Fruit fly (Drosophila melanogaster) whole organism, prepupa: Measurements from ENCODE around the gene CG14082.

Experiments
- Blimp-1 ChIP-seq: fragments of 200-800 bp; sonication (Bioruptor generic); optimal IDR thresholded peaks from 3 replicates; lab custom pipeline; 2017; ENCODE audit warnings: missing biosample characterization, missing genetic modification characterization, mild to moderate bottlenecking, moderate library complexity, missing genetic modification reagents
- CG10631 ChIP-seq: fragments of 200-800 bp; sonication (Bioruptor generic); optimal IDR thresholded peaks from 2 replicates; lab custom pipeline; 2016; ENCODE audit warnings: missing biosample characterization, missing genetic modification characterization
- CG10669 ChIP-seq: fragments of 200-800 bp; sonication (Bioruptor generic); optimal IDR thresholded peaks from 3 replicates; lab custom pipeline; 2018; ENCODE audit warnings: missing biosample characterization, mild to moderate bottlenecking, missing genetic modification characterization, moderate library complexity
- CG11294 ChIP-seq: fragments of 200-800 bp; sonication (Bioruptor generic); IDR thresholded peaks from 2 replicates; pipeline ENCODE4 v1.3.6; 2022; ENCODE audit warnings: missing biosample characterization, missing genetic modification characterization
- CG11762 ChIP-seq: fragments of 200-800 bp; sonication (Bioruptor generic); optimal IDR thresholded peaks from 3 replicates; lab custom pipeline; 2016; ENCODE audit warnings: missing biosample characterization, missing genetic modification characterization; ENCODE audit not compliant: insufficient read depth
- CG11902 ChIP-seq: fragments of 200-800 bp; sonication (Bioruptor generic); optimal IDR thresholded peaks from 3 replicates; lab custom pipeline; 2016; ENCODE audit warnings: missing biosample characterization, missing genetic modification characterization
- CG15336 ChIP-seq: fragments of 200-800 bp; sonication (Bioruptor generic); IDR thresholded peaks from 2 replicates; pipeline ENCODE4 v1.3.6; 2022; ENCODE audit warnings: missing biosample characterization, missing genetic modification characterization
- CG1621 ChIP-seq: fragments of 200-800 bp; sonication (Bioruptor generic); optimal IDR thresholded peaks from 3 replicates; lab custom pipeline; 2018; ENCODE audit warnings: missing biosample characterization, mild to moderate bottlenecking, missing genetic modification characterization
- CG16779 ChIP-seq: fragments of 200-800 bp; sonication (Bioruptor generic); optimal IDR thresholded peaks from 3 replicates; lab custom pipeline; 2017; ENCODE audit warnings: missing biosample characterization, mild to moderate bottlenecking, missing genetic modification characterization
- CG3032 ChIP-seq: fragments of 200-800 bp; optimal IDR thresholded peaks from 2 replicates; lab custom pipeline; 2019; ENCODE audit warnings: missing biosample characterization, mild to moderate bottlenecking, missing genetic modification characterization, moderate library complexity
- CG32006 ChIP-seq: fragments of 200-800 bp; sonication (Bioruptor generic); optimal IDR thresholded peaks from 3 replicates; lab custom pipeline; 2017; ENCODE audit warnings: missing biosample characterization, mild to moderate bottlenecking, missing genetic modification characterization
- CG34406 ChIP-seq: fragments of 200-800 bp; sonication (Bioruptor generic); optimal IDR thresholded peaks from 3 replicates; lab custom pipeline; 2016; ENCODE audit warnings: missing biosample characterization, missing genetic modification characterization
- CG6163 ChIP-seq: fragments of 200-800 bp; sonication (Bioruptor generic); IDR thresholded peaks from 3 replicates; pipeline ENCODE4 v1.3.6; 2022; ENCODE audit warnings: missing biosample characterization, missing genetic modification characterization
- CG6276 ChIP-seq: fragments of 200-800 bp; sonication (Bioruptor generic); optimal IDR thresholded peaks from 2 replicates; lab custom pipeline; 2017; ENCODE audit warnings: missing biosample characterization, mild to moderate bottlenecking, missing genetic modification characterization
- CG6808 ChIP-seq: fragments of 200-800 bp; sonication (Bioruptor generic); optimal IDR thresholded peaks from 3 replicates; lab custom pipeline; 2017; ENCODE audit warnings: missing biosample characterization, missing genetic modification characterization, mild to moderate bottlenecking, moderate library complexity, missing genetic modification reagents
- CG6854 ChIP-seq: fragments of 200-800 bp; sonication (Bioruptor generic); optimal IDR thresholded peaks from 2 replicates; lab custom pipeline; 2017; ENCODE audit warnings: missing biosample characterization, mild to moderate bottlenecking, missing genetic modification characterization
- CG7368 ChIP-seq: fragments of 200-800 bp; sonication (Bioruptor generic); optimal IDR thresholded peaks from 3 replicates; lab custom pipeline; 2016; ENCODE audit warnings: missing biosample characterization, missing genetic modification characterization
- CG8319 ChIP-seq: fragments of 200-800 bp; sonication (Bioruptor generic); optimal IDR thresholded peaks from 3 replicates; lab custom pipeline; 2016; ENCODE audit warnings: missing biosample characterization, missing genetic modification characterization
- CG8632 ChIP-seq: fragments of 200-800 bp; sonication (Bioruptor generic); optimal IDR thresholded peaks from 3 replicates; lab custom pipeline; 2016; ENCODE audit warnings: missing biosample characterization, missing genetic modification characterization
- CG9139 ChIP-seq: fragments of 200-800 bp; sonication (Bioruptor generic); optimal IDR thresholded peaks from 3 replicates; lab custom pipeline; 2017; ENCODE audit warnings: missing biosample characterization, mild to moderate bottlenecking, missing genetic modification characterization
- Eip75B ChIP-seq: fragments of 200-800 bp; sonication (Bioruptor generic); optimal IDR thresholded peaks from 3 replicates; lab custom pipeline; 2016; ENCODE audit warnings: missing biosample characterization, missing genetic modification characterization
- Eip78C ChIP-seq: fragments of 200-800 bp; sonication (Bioruptor generic); peaks from one replicate; lab custom pipeline; 2016; ENCODE audit warnings: missing biosample characterization, missing genetic modification characterization
- Eip93F ChIP-seq: fragments of 200-800 bp; sonication (Bioruptor generic); optimal IDR thresholded peaks from 2 replicates; lab custom pipeline; 2016; ENCODE audit warnings: missing biosample characterization, mild to moderate bottlenecking, missing genetic modification characterization
- Ets21C ChIP-seq: fragments of 200-800 bp; sonication (Bioruptor generic); optimal IDR thresholded peaks from 3 replicates; lab custom pipeline; 2016; ENCODE audit warnings: missing biosample characterization, missing genetic modification characterization
- Ets96B ChIP-seq: fragments of 200-800 bp; optimal IDR thresholded peaks from 2 replicates; lab custom pipeline; 2019; ENCODE audit warnings: missing biosample characterization, mild to moderate bottlenecking, missing genetic modification characterization, moderate library complexity
- Hr38 ChIP-seq: sonication (Bioruptor generic); optimal IDR thresholded peaks from 2 replicates; lab custom pipeline; 2016; ENCODE audit warnings: missing biosample characterization, missing genetic modification characterization
- Hr39 ChIP-seq: fragments of 200-800 bp; sonication (Bioruptor generic); optimal IDR thresholded peaks from 2 replicates; lab custom pipeline; 2016; ENCODE audit warnings: missing biosample characterization, missing genetic modification characterization
- Hr4 ChIP-seq: fragments of 200-800 bp; sonication (Bioruptor generic); optimal IDR thresholded peaks from 3 replicates; lab custom pipeline; 2016; ENCODE audit warnings: missing biosample characterization, missing genetic modification characterization
- Lpt ChIP-seq: fragments of 200-800 bp; sonication (Bioruptor generic); optimal IDR thresholded peaks from 3 replicates; lab custom pipeline; 2016; ENCODE audit warnings: missing biosample characterization, missing genetic modification characterization
- Met ChIP-seq: fragments of 200-800 bp; sonication (Bioruptor generic); optimal IDR thresholded peaks from 3 replicates; lab custom pipeline; 2016; ENCODE audit warnings: missing biosample characterization, missing genetic modification characterization
- Sox14 ChIP-seq: fragments of 200-800 bp; sonication (Bioruptor generic); optimal IDR thresholded peaks from 3 replicates; lab custom pipeline; 2016; ENCODE audit warnings: missing biosample characterization, missing genetic modification characterization
- Sox15 ChIP-seq: fragments of 200-800 bp; sonication (Bioruptor generic); optimal IDR thresholded peaks from 3 replicates; lab custom pipeline; 2016; ENCODE audit warnings: missing biosample characterization, missing genetic modification characterization
- achi ChIP-seq: fragments of 200-800 bp; sonication (Bioruptor generic); optimal IDR thresholded peaks from 3 replicates; lab custom pipeline; 2016; ENCODE audit warnings: missing biosample characterization, missing genetic modification characterization
- acj6 ChIP-seq: fragments of 200-800 bp; sonication (Bioruptor generic); optimal IDR thresholded peaks from 3 replicates; lab custom pipeline; 2016; ENCODE audit warnings: missing biosample characterization, missing genetic modification characterization
- cyc ChIP-seq: fragments of 200-800 bp; sonication (Bioruptor generic); optimal IDR thresholded peaks from 3 replicates; lab custom pipeline; 2016; ENCODE audit warnings: missing biosample characterization, missing genetic modification characterization
- dac ChIP-seq: fragments of 200-800 bp; sonication (Bioruptor generic); optimal IDR thresholded peaks from 2 replicates; lab custom pipeline; 2017; ENCODE audit warnings: missing biosample characterization, mild to moderate bottlenecking, missing genetic modification characterization
- dsx ChIP-seq: fragments of 200-800 bp; optimal IDR thresholded peaks from 3 replicates; lab custom pipeline; 2019; ENCODE audit warnings: missing biosample characterization, mild to moderate bottlenecking, missing genetic modification characterization, moderate library complexity; ENCODE audit not compliant: poor library complexity, severe bottlenecking
- esn ChIP-seq: fragments of 200-800 bp; sonication (Bioruptor generic); optimal IDR thresholded peaks from 2 replicates; lab custom pipeline; 2016; ENCODE audit warnings: missing biosample characterization, mild to moderate bottlenecking, missing genetic modification characterization, moderate library complexity
- fd85E ChIP-seq: fragments of 200-800 bp; sonication (Bioruptor generic); optimal IDR thresholded peaks from 3 replicates; lab custom pipeline; 2016; ENCODE audit warnings: missing biosample characterization, missing genetic modification characterization
- fkh ChIP-seq: fragments of 200-800 bp; sonication (Bioruptor generic); optimal IDR thresholded peaks from 3 replicates; lab custom pipeline; 2017; ENCODE audit warnings: missing biosample characterization, mild to moderate bottlenecking, missing genetic modification characterization, moderate library complexity
- salr ChIP-seq, 2 experiments: fragments of 200-800 bp; sonication (Bioruptor generic); optimal IDR thresholded peaks; 3 replicates each; lab custom pipeline; 2016 to 2018; ENCODE audit warnings: missing biosample characterization in 2 of 2, missing genetic modification characterization in 2 of 2, mild to moderate bottlenecking in 1 of 2
- spab ChIP-seq: fragments of 200-800 bp; sonication (Bioruptor generic); optimal IDR thresholded peaks from 2 replicates; lab custom pipeline; 2017; ENCODE audit warnings: missing biosample characterization, mild to moderate bottlenecking, missing genetic modification characterization, missing genetic modification reagents
- svp ChIP-seq: fragments of 200-800 bp; sonication (Bioruptor generic); peaks from one replicate; lab custom pipeline; 2016; ENCODE audit warnings: missing biosample characterization, missing genetic modification characterization
- topi ChIP-seq: fragments of 200-800 bp; sonication (Bioruptor generic); optimal IDR thresholded peaks from 3 replicates; lab custom pipeline; 2016; ENCODE audit warnings: missing biosample characterization, missing genetic modification characterization
- vri ChIP-seq: fragments of 200-800 bp; sonication (Bioruptor generic); optimal IDR thresholded peaks from 3 replicates; lab custom pipeline; 2016; ENCODE audit warnings: missing biosample characterization, mild to moderate bottlenecking, missing genetic modification characterization

The CG14082 gene

dm6 chr3L:19092125-19093058, 46.4 kb downstream of the CG14082 start, which contains the start of gene MESR6:
TSS of gene MESR6 (plus strand) at chr3L:19092670.
- peak; percentile 15 for TF ChIP-seq CG10669 (GFP tag; lab: Kevin White, UChicago)
- peak; percentile 64 for TF ChIP-seq Eip78C
- peak; percentile 87 for TF ChIP-seq Sox14 (GFP tag; lab: Kevin White, UChicago)
- peak; percentile 15 for TF ChIP-seq acj6 (GFP tag; lab: Kevin White, UChicago)
- peak; percentile 40 for TF ChIP-seq Ets96B (tag; lab: Kevin White, UChicago)
- TF ChIP-seq esn (GFP tag; lab: Kevin White, UChicago), result peak; percentile 14
- peak; percentile 48; the same call in 1 of the 2 replicates for TF ChIP-seq CG15336 (GFP tag; lab: Robert Waterston, UW)
- no peak for TF ChIP-seq Met (GFP tag; lab: Kevin White, UChicago)
- TF ChIP-seq svp (GFP tag; lab: Kevin White, UChicago), result peak; percentile 75
- peak; percentile 47 for TF ChIP-seq Blimp-1 (GFP tag; lab: Kevin White, UChicago)
- TF ChIP-seq CG1621, result peak; percentile 62
- TF ChIP-seq CG32006 (GFP tag; lab: Kevin White, UChicago), result no peak
- TF ChIP-seq dsx (GFP tag; lab: Kevin White, UChicago), result peak; percentile 6
- no peak for TF ChIP-seq CG3032 (tag; lab: Kevin White, UChicago)
- TF ChIP-seq Eip93F (GFP tag; lab: Kevin White, UChicago), result peak; percentile 86

- peak; percentile 1 for TF ChIP-seq Eip75B
- peak; percentile 13 for TF ChIP-seq esn (GFP tag; lab: Kevin White, UChicago)
- TF ChIP-seq fkh, result peak; percentile 55
- TF ChIP-seq Hr39 (GFP tag; lab: Kevin White, UChicago), result no peak
- TF ChIP-seq cyc (GFP tag; lab: Kevin White, UChicago), result no peak
- peak; percentile 80 for TF ChIP-seq svp (GFP tag; lab: Kevin White, UChicago)
- peak; percentile 32 for TF ChIP-seq CG6854 (GFP tag; lab: Kevin White, UChicago)
- no peak for TF ChIP-seq Lpt (GFP tag; lab: Kevin White, UChicago)
- TF ChIP-seq CG10631 (GFP tag; lab: Kevin White, UChicago), result no peak
- TF ChIP-seq Ets21C (GFP tag; lab: Kevin White, UChicago), result no peak
- peak; percentile 21 for TF ChIP-seq Met (GFP tag; lab: Kevin White, UChicago)
- peak; percentile 22 for TF ChIP-seq CG7368 (GFP tag; lab: Kevin White, UChicago)
- TF ChIP-seq spab (GFP tag; lab: Kevin White, UChicago), result no peak
- no peak for TF ChIP-seq vri
- TF ChIP-seq Hr38 (GFP tag; lab: Kevin White, UChicago), result no peak
- TF ChIP-seq CG6163 (GFP tag; lab: Robert Waterston, UW), result 0 out of 3 replicates have a peak, but pooled peaks have one; percentile 19
- TF ChIP-seq Hr4 (GFP tag; lab: Kevin White, UChicago), result no peak
- no peak for TF ChIP-seq acj6 (GFP tag; lab: Kevin White, UChicago)
- peak; percentile 34 for TF ChIP-seq CG9139
- no peak for TF ChIP-seq dac (GFP tag; lab: Kevin White, UChicago)
- TF ChIP-seq topi (GFP tag; lab: Kevin White, UChicago), result no peak
- no peak for TF ChIP-seq CG8632 (GFP tag; lab: Kevin White, UChicago)
- TF ChIP-seq CG34406 (GFP tag; lab: Kevin White, UChicago), result peak; percentile 6
- TF ChIP-seq CG8319 (GFP tag; lab: Kevin White, UChicago), result no peak
- TF ChIP-seq CG1621, result no peak
- peak; percentile 91 for TF ChIP-seq CG16779 (tag; lab: Kevin White, UChicago)
- TF ChIP-seq Ets96B (tag; lab: Kevin White, UChicago), result no peak
- TF ChIP-seq Sox15 (GFP tag; lab: Kevin White, UChicago), result no peak
- peak; percentile 11 for TF ChIP-seq achi
- TF ChIP-seq CG6276 (GFP tag; lab: Kevin White, UChicago), result no peak
- TF ChIP-seq CG32006 (GFP tag; lab: Kevin White, UChicago), result no peak
- no peak for TF ChIP-seq CG11294
- TF ChIP-seq CG11762 (GFP tag; lab: Kevin White, UChicago), result no peak
- peak; percentile 62 for TF ChIP-seq CG6808
- TF ChIP-seq CG11902, result no peak
- peak in 1 of 2 experiments; percentile 16 for TF ChIP-seq salr (GFP tag; optimal IDR thresholded peaks at IDR 0.05; lab: Kevin White, UChicago)
- TF ChIP-seq fd85E (GFP tag; lab: Kevin White, UChicago), result no peak
- TF ChIP-seq Eip93F (GFP tag; lab: Kevin White, UChicago), result peak; percentile 8
Measured at dm6 chr3L:19091423-19092124, 47.2 kb downstream of the CG14082 start.
